Worm (Caenorhabditis elegans) whole organism, L1 larva: ENCODE measurements around the gene C06E2.9.

Experiments used
- C16A3.4 ChIP-seq: fragments of 150-350 bp; optimal IDR thresholded peaks from 2 replicates; lab custom pipeline; 2014; ENCODE audit warnings: missing biosample characterization, missing genetic modification characterization
- C34B4.2 ChIP-seq: sonication (generic microtip); optimal IDR thresholded peaks from 2 replicates; lab custom pipeline; 2017; ENCODE audit warnings: mild to moderate bottlenecking, missing genetic modification characterization, missing compliant biosample characterization
- F16B12.6 ChIP-seq: fragments of 150-350 bp; optimal IDR thresholded peaks from 2 replicates; lab custom pipeline; 2014; ENCODE audit warnings: missing biosample characterization, missing genetic modification characterization
- aly-2 ChIP-seq: fragments of 150-350 bp; optimal IDR thresholded peaks from 2 replicates; lab custom pipeline; 2014; ENCODE audit warnings: missing biosample characterization, missing genetic modification characterization
- ama-1 ChIP-seq: fragments of 150-350 bp; optimal IDR thresholded peaks from 2 replicates; lab custom pipeline; 2014
- blmp-1 ChIP-seq: fragments of 150-350 bp; optimal IDR thresholded peaks from 2 replicates; lab custom pipeline; 2014; ENCODE audit warnings: missing biosample characterization, missing genetic modification characterization
- ceh-63 ChIP-seq: fragments of 200-800 bp; sonication (Bioruptor generic); optimal IDR thresholded peaks from 2 replicates; lab custom pipeline; 2018; ENCODE audit warnings: mild to moderate bottlenecking, missing genetic modification characterization, missing compliant biosample characterization
- ceh-82 ChIP-seq, 3 experiments: fragments of 150-350 bp in 1 of 3; sonication (generic microtip) in 2 of 3; optimal IDR thresholded peaks; 2 replicates each; lab custom pipeline; 2014 to 2017; ENCODE audit warnings: missing biosample characterization in 3 of 3, missing genetic modification characterization in 3 of 3
- dsc-1 ChIP-seq: sonication (generic microtip); optimal IDR thresholded peaks from 2 replicates; lab custom pipeline; 2016; ENCODE audit warnings: mild to moderate bottlenecking, missing genetic modification characterization, missing compliant biosample characterization
- egl-13 ChIP-seq: sonication (generic microtip); optimal IDR thresholded peaks from 2 replicates; lab custom pipeline; 2016; ENCODE audit warnings: missing genotype, missing genetic modification reagents, missing genetic modification characterization, missing compliant biosample characterization
- egl-27 ChIP-seq, 2 experiments: fragments of 150-350 bp in 1 of 2; sonication (generic microtip); optimal IDR thresholded peaks; 3 replicates each; lab custom pipeline; 2017 to 2018; ENCODE audit warnings: missing biosample characterization in 2 of 2, missing genetic modification characterization in 2 of 2, missing genetic modification reagents in 2 of 2
- elt-2 ChIP-seq: sonication (generic microtip); optimal IDR thresholded peaks from 2 replicates; lab custom pipeline; 2016; ENCODE audit warnings: missing genetic modification characterization, mild to moderate bottlenecking, inconsistent platforms, missing compliant biosample characterization, missing genetic modification reagents
- elt-3 ChIP-seq, 6 experiments: fragments of 150-350 bp in 1 of 6; sonication (generic microtip); optimal IDR thresholded peaks; 2 replicates each; lab custom pipeline; 2017 to 2018; ENCODE audit warnings: missing biosample characterization in 6 of 6, missing genetic modification characterization in 6 of 6, inconsistent platforms in 1 of 6
- fos-1 ChIP-seq: fragments of 150-350 bp; optimal IDR thresholded peaks from 2 replicates; lab custom pipeline; 2014; ENCODE audit warnings: missing biosample characterization, missing genetic modification characterization
- hpl-2 ChIP-seq: fragments of 150-350 bp; optimal IDR thresholded peaks from 2 replicates; lab custom pipeline; 2014; ENCODE audit warnings: missing biosample characterization, missing genetic modification reagents, missing genetic modification characterization
- irx-1 ChIP-seq: sonication (generic microtip); optimal IDR thresholded peaks from 2 replicates; lab custom pipeline; 2016; ENCODE audit warnings: missing genetic modification characterization, missing compliant biosample characterization
- isw-1 ChIP-seq: fragments of 200-800 bp; sonication (Bioruptor generic); IDR thresholded peaks from 2 replicates; pipeline ENCODE4 v1.3.6; 2022; ENCODE audit warnings: missing genetic modification characterization, missing compliant biosample characterization
- jun-1 ChIP-seq: fragments of 150-350 bp; optimal IDR thresholded peaks from 2 replicates; lab custom pipeline; 2014; ENCODE audit warnings: missing biosample characterization, missing genetic modification reagents, missing genetic modification characterization
- lin-15B ChIP-seq: fragments of 150-350 bp; sonication (generic microtip); optimal IDR thresholded peaks from 3 replicates; lab custom pipeline; 2014; ENCODE audit warnings: missing biosample characterization, missing genetic modification characterization
- lin-39 ChIP-seq: fragments of 150-350 bp; optimal IDR thresholded peaks from 2 replicates; lab custom pipeline; 2014; ENCODE audit warnings: missing biosample characterization, missing genetic modification reagents, missing genetic modification characterization
- lir-3 ChIP-seq: sonication (generic microtip); optimal IDR thresholded peaks from 2 replicates; lab custom pipeline; 2016; ENCODE audit warnings: mild to moderate bottlenecking, missing genetic modification characterization, moderate library complexity, missing compliant biosample characterization; ENCODE audit not compliant: poor library complexity
- mab-9 ChIP-seq: fragments of 200-800 bp; sonication (Bioruptor generic); IDR thresholded peaks from 2 replicates; pipeline ENCODE4 v1.3.6; 2022; ENCODE audit warnings: missing genetic modification reagents, missing genetic modification characterization, missing compliant biosample characterization
- mdl-1 ChIP-seq, 2 experiments: fragments of 150-350 bp; optimal IDR thresholded peaks; 2 replicates each; lab custom pipeline; 2014 to 2017; ENCODE audit warnings: missing biosample characterization in 2 of 2, missing genetic modification characterization in 2 of 2, inconsistent platforms in 1 of 2
- mef-2 ChIP-seq: fragments of 150-350 bp; optimal IDR thresholded peaks from 2 replicates; lab custom pipeline; 2014; ENCODE audit warnings: missing biosample characterization, missing genetic modification characterization
- mep-1 ChIP-seq: fragments of 150-350 bp; optimal IDR thresholded peaks from 2 replicates; lab custom pipeline; 2014; ENCODE audit warnings: missing biosample characterization, missing genetic modification characterization
- nhr-11 ChIP-seq: fragments of 150-350 bp; optimal IDR thresholded peaks from 2 replicates; lab custom pipeline; 2014; ENCODE audit warnings: missing biosample characterization, missing genetic modification characterization
- nhr-12 ChIP-seq: sonication (generic microtip); optimal IDR thresholded peaks from 2 replicates; lab custom pipeline; 2017; ENCODE audit warnings: missing biosample characterization, missing genetic modification characterization
- nhr-19 ChIP-seq: fragments of 200-800 bp; sonication (Bioruptor generic); conservative IDR thresholded peaks from 2 replicates; pipeline ENCODE4 v1.3.6; 2022; ENCODE audit warnings: missing genetic modification characterization, missing compliant biosample characterization
- nhr-20 ChIP-seq: sonication (generic microtip); optimal IDR thresholded peaks from 2 replicates; lab custom pipeline; 2016; ENCODE audit warnings: mild to moderate bottlenecking, missing genetic modification characterization, missing compliant biosample characterization
- nhr-237 ChIP-seq: fragments of 150-350 bp; optimal IDR thresholded peaks from 2 replicates; lab custom pipeline; 2014; ENCODE audit warnings: missing biosample characterization, missing genetic modification characterization
- nhr-28 ChIP-seq: fragments of 150-350 bp; optimal IDR thresholded peaks from 2 replicates; lab custom pipeline; 2014; ENCODE audit warnings: missing biosample characterization, missing genetic modification characterization
- nhr-47 ChIP-seq: sonication (generic microtip); optimal IDR thresholded peaks from 2 replicates; lab custom pipeline; 2016; ENCODE audit warnings: mild to moderate bottlenecking, missing genetic modification characterization, moderate library complexity, missing compliant biosample characterization
- nhr-71 ChIP-seq: sonication (generic microtip); optimal IDR thresholded peaks from 2 replicates; lab custom pipeline; 2016; ENCODE audit warnings: mild to moderate bottlenecking, missing genetic modification characterization, moderate library complexity, missing compliant biosample characterization
- nhr-84 ChIP-seq: sonication (generic microtip); optimal IDR thresholded peaks from 2 replicates; lab custom pipeline; 2017; ENCODE audit warnings: missing biosample characterization, missing genetic modification characterization
- pag-3 ChIP-seq: sonication (generic microtip); optimal IDR thresholded peaks from 2 replicates; lab custom pipeline; 2017; ENCODE audit warnings: missing genetic modification characterization, mild to moderate bottlenecking, missing compliant biosample characterization, antibody characterized with exemption, borderline replicate concordance; ENCODE audit not compliant: insufficient read depth
- pax-3 ChIP-seq: fragments of 200-800 bp; sonication (Bioruptor generic); optimal IDR thresholded peaks from 2 replicates; lab custom pipeline; 2018; ENCODE audit warnings: mild to moderate bottlenecking, missing genetic modification characterization, moderate library complexity, missing compliant biosample characterization
- skn-1 ChIP-seq: fragments of 150-350 bp; optimal IDR thresholded peaks from 2 replicates; lab custom pipeline; 2014; ENCODE audit warnings: missing biosample characterization, missing genetic modification characterization
- snpc-4 ChIP-seq: fragments of 150-350 bp; optimal IDR thresholded peaks from 2 replicates; lab custom pipeline; 2014; ENCODE audit warnings: missing biosample characterization, missing genetic modification characterization
- sox-4 ChIP-seq: sonication (generic microtip); optimal IDR thresholded peaks from 2 replicates; lab custom pipeline; 2016; ENCODE audit warnings: missing genetic modification characterization, missing compliant biosample characterization
- sptf-1 ChIP-seq: fragments of 150-350 bp; optimal IDR thresholded peaks from 2 replicates; lab custom pipeline; 2014; ENCODE audit warnings: missing biosample characterization, missing genetic modification characterization
- swsn-7 ChIP-seq: sonication (generic microtip); optimal IDR thresholded peaks from 2 replicates; lab custom pipeline; 2016; ENCODE audit warnings: missing genetic modification characterization, missing compliant biosample characterization
- unc-130 ChIP-seq: fragments of 150-350 bp; optimal IDR thresholded peaks from 2 replicates; lab custom pipeline; 2017; ENCODE audit warnings: missing biosample characterization, missing genetic modification characterization, inconsistent platforms
- unc-30 ChIP-seq: sonication (generic microtip); optimal IDR thresholded peaks from 2 replicates; lab custom pipeline; 2017; ENCODE audit warnings: missing biosample characterization, missing genetic modification characterization
- unc-62 ChIP-seq: fragments of 150-350 bp; optimal IDR thresholded peaks from 2 replicates; lab custom pipeline; 2014; ENCODE audit warnings: missing biosample characterization, missing genetic modification reagents, missing genetic modification characterization
- unc-98 ChIP-seq: fragments of 200-800 bp; sonication (Bioruptor generic); IDR thresholded peaks from 2 replicates; pipeline ENCODE4 v1.3.6; 2022; ENCODE audit warnings: missing genetic modification characterization, missing compliant biosample characterization
- xbp-1 ChIP-seq: sonication (generic microtip); optimal IDR thresholded peaks from 2 replicates; lab custom pipeline; 2016; ENCODE audit warnings: missing genetic modification characterization, missing compliant biosample characterization
- ztf-4 ChIP-seq: fragments of 150-350 bp; optimal IDR thresholded peaks from 2 replicates; lab custom pipeline; 2014; ENCODE audit warnings: missing biosample characterization, missing genetic modification characterization

C06E2.9 gene

ce11 chrX:8828365-8828764 lies 32.7 kb upstream of the C06E2.9 start, which contains the start of gene rcs-1:
Gene rcs-1, minus strand, starts transcription at chrX:8828540.
- TF ChIP-seq nhr-28 (tag; lab: Kevin White, UChicago) (no peak), blmp-1 (tag; lab: Kevin White, UChicago) (no peak), irx-1 (tag; lab: Kevin White, UChicago) (no peak), mab-9 (GFP tag; lab: Robert Waterston, UW) (no peak), ceh-82 (tag; optimal IDR thresholded peaks at IDR 0.05; lab: Kevin White, UChicago) (no peak)

- peak; percentile 14 for TF ChIP-seq elt-2
- no peak for TF ChIP-seq nhr-84
- TF ChIP-seq unc-130 (tag; lab: Kevin White, UChicago): no peak
- TF ChIP-seq hpl-2 (GFP tag; lab: Kevin White, UChicago): no peak
- TF ChIP-seq unc-62 (GFP tag; lab: Kevin White, UChicago): no peak
- no peak for TF ChIP-seq nhr-19 (GFP tag; lab: Robert Waterston, UW)
- TF ChIP-seq, all 84 proteins: peak for 1
Observed at ce11 chrX:8831162-8831561, 29.9 kb upstream of the C06E2.9 start, which contains the start of gene C28G1.6. Gene C28G1.6, minus strand, starts transcription at chrX:8831262.

ce11 chrX:8835405-8835804 lies 25.7 kb upstream of the C06E2.9 start, which contains the start of gene sec-15:
Gene sec-15, minus strand, starts transcription at chrX:8835715.
- no peak for TF ChIP-seq nhr-71 (tag; lab: Kevin White, UChicago)
- no peak for TF ChIP-seq pax-3 (tag; lab: Kevin White, UChicago)
- no peak for TF ChIP-seq lir-3 (tag; lab: Kevin White, UChicago)
- no peak for TF ChIP-seq mef-2 (tag; lab: Kevin White, UChicago)
- TF ChIP-seq F16B12.6 (tag; lab: Kevin White, UChicago): no peak
- no peak for TF ChIP-seq sptf-1 (tag; lab: Kevin White, UChicago)
- TF ChIP-seq mdl-1 (tag; optimal IDR thresholded peaks at IDR 0.05; lab: Kevin White, UChicago): no peak
- TF ChIP-seq snpc-4 (tag; lab: Kevin White, UChicago): no peak
- TF ChIP-seq elt-3 (tag; optimal IDR thresholded peaks at IDR 0.05; lab: Kevin White, UChicago): no peak
- no peak for TF ChIP-seq ama-1 (lab: Kevin White, UChicago)
- no peak for TF ChIP-seq pag-3
- TF ChIP-seq ceh-82 (tag; optimal IDR thresholded peaks at IDR 0.05; lab: Kevin White, UChicago): no peak
- no peak for TF ChIP-seq egl-13 (tag; lab: Kevin White, UChicago)
- TF ChIP-seq nhr-237 (tag; lab: Kevin White, UChicago): no peak
- TF ChIP-seq xbp-1 (tag; lab: Kevin White, UChicago): no peak
- no peak for TF ChIP-seq lin-15B (tag; lab: Kevin White, UChicago)
- TF ChIP-seq fos-1 (tag; lab: Kevin White, UChicago): no peak
- no peak for TF ChIP-seq blmp-1 (tag; lab: Kevin White, UChicago)
- no peak for TF ChIP-seq isw-1 (GFP tag; lab: Robert Waterston, UW)
- no peak for TF ChIP-seq ztf-4 (tag; lab: Kevin White, UChicago)

ce11 chrX:8835887-8836348 lies 25.1 kb upstream of the C06E2.9 start, which contains the start of gene C28G1.2:
Gene C28G1.2, plus strand, starts transcription at chrX:8836016.
- TF ChIP-seq elt-2: peak; percentile 44
- TF ChIP-seq mab-9 (GFP tag; lab: Robert Waterston, UW): peak; percentile 87
- peak; percentile 69 for TF ChIP-seq hpl-2 (GFP tag; lab: Kevin White, UChicago)
- TF ChIP-seq nhr-20: peak; percentile 95
- TF ChIP-seq elt-3 (tag; optimal IDR thresholded peaks at IDR 0.05; lab: Kevin White, UChicago): peak in 2 of 6 experiments; percentile 34 to 81
- peak; percentile 89 for TF ChIP-seq C16A3.4
- peak; percentile 86 for TF ChIP-seq aly-2 (tag; lab: Kevin White, UChicago)
- peak; percentile 89 for TF ChIP-seq mep-1 (tag; lab: Kevin White, UChicago)
- peak; percentile 61 for TF ChIP-seq ceh-63 (GFP tag; lab: Kevin White, UChicago)
- no peak for TF ChIP-seq unc-30 (tag; lab: Kevin White, UChicago)
- TF ChIP-seq lin-15B (tag; lab: Kevin White, UChicago): peak; percentile 50
- TF ChIP-seq unc-98 (GFP tag; lab: Robert Waterston, UW): peak; percentile 65; the same call in 1 of the 2 replicates
- TF ChIP-seq jun-1 (tag; lab: Kevin White, UChicago): peak; percentile 80
- TF ChIP-seq nhr-11 (tag; lab: Kevin White, UChicago): peak; percentile 60
- TF ChIP-seq skn-1 (tag; lab: Kevin White, UChicago): peak; percentile 80
- TF ChIP-seq pag-3: peak; percentile 73
- TF ChIP-seq egl-27 (tag; optimal IDR thresholded peaks at IDR 0.05; lab: Kevin White, UChicago): peak; percentile 62
- TF ChIP-seq dsc-1 (tag; lab: Kevin White, UChicago): peak; percentile 96
- peak; percentile 92 for TF ChIP-seq sox-4 (tag; lab: Kevin White, UChicago)
- peak; percentile 96 for TF ChIP-seq swsn-7 (tag; lab: Kevin White, UChicago)
- peak; percentile 80 for TF ChIP-seq lin-39 (tag; lab: Kevin White, UChicago)
- no peak for TF ChIP-seq nhr-12 (tag; lab: Kevin White, UChicago)
- TF ChIP-seq C34B4.2 (tag; lab: Kevin White, UChicago): no peak
- TF ChIP-seq nhr-47 (tag; lab: Kevin White, UChicago): peak; percentile 96
